Worm (Caenorhabditis elegans): ENCODE measurements around the gene ivns-1.

Gene ivns-1

ce11 chrX:12633862-12634404 lies at the start of gene ivns-1:
Gene ivns-1 (minus strand): TSS chrX:12634354.
- TF ChIP-seq ceh-40 (GFP tag; IDR thresholded peaks at IDR 0.05) (no peak), nhr-80 (tag; optimal IDR thresholded peaks at IDR 0.05) (peak; percentile 66), F39B2.1 (GFP tag; IDR thresholded peaks at IDR 0.05) (no peak), dox-1 (GFP tag; IDR thresholded peaks at IDR 0.05) (0 out of 2 replicates have a peak, but pooled peaks have one; percentile 24), ceh-91 (GFP tag; IDR thresholded peaks at IDR 0.05) (no peak), lin-35 (GFP tag; optimal IDR thresholded peaks at IDR 0.05) (no peak)

- no peak for TF ChIP-seq tlf-1 (GFP tag; optimal IDR thresholded peaks at IDR 0.05)
- TF ChIP-seq Y53G8AR.9 (GFP tag; conservative IDR thresholded peaks at IDR 0.05): no peak
- TF ChIP-seq rcor-1 (GFP tag; IDR thresholded peaks at IDR 0.05): no peak
- TF ChIP-seq attf-3 (GFP tag; conservative IDR thresholded peaks at IDR 0.05): no peak
- no peak for TF ChIP-seq lin-35 (GFP tag; optimal IDR thresholded peaks at IDR 0.05)
- no peak for TF ChIP-seq Y56A3A.18 (GFP tag; IDR thresholded peaks at IDR 0.05)
- no peak for TF ChIP-seq ceh-27 (GFP tag; optimal IDR thresholded peaks at IDR 0.05)
- TF ChIP-seq madf-6 (GFP tag; IDR thresholded peaks at IDR 0.05): no peak
- TF ChIP-seq ztf-3 (GFP tag; optimal IDR thresholded peaks at IDR 0.05): no peak
- TF ChIP-seq nfyb-1 (GFP tag; IDR thresholded peaks at IDR 0.05): no peak
- TF ChIP-seq attf-5 (GFP tag; optimal IDR thresholded peaks at IDR 0.05): no peak
- TF ChIP-seq ceh-100 (GFP tag; IDR thresholded peaks at IDR 0.05): no peak
- no peak for TF ChIP-seq dpff-1 (tag; optimal IDR thresholded peaks at IDR 0.05)
- no peak for TF ChIP-seq B0035.1 (tag; optimal IDR thresholded peaks at IDR 0.05)
- TF ChIP-seq efl-1 (GFP tag; optimal IDR thresholded peaks at IDR 0.05): no peak
- TF ChIP-seq aptf-2 (GFP tag; conservative IDR thresholded peaks at IDR 0.05): no peak
- no peak for TF ChIP-seq ztf-6 (GFP tag; IDR thresholded peaks at IDR 0.05)
- TF ChIP-seq lsl-1 (GFP tag; optimal IDR thresholded peaks at IDR 0.05): no peak
Measured at ce11 chrX:12679603-12680002, 45.4 kb upstream of the ivns-1 start.

- TF ChIP-seq ekl-4 (GFP tag; IDR thresholded peaks at IDR 0.05) (no peak), ccch-3 (GFP tag; optimal IDR thresholded peaks at IDR 0.05) (no peak), zfh-2 (GFP tag; conservative IDR thresholded peaks at IDR 0.05) (no peak), ceh-40 (GFP tag; IDR thresholded peaks at IDR 0.05) (no peak), unc-62 (GFP tag; optimal IDR thresholded peaks at IDR 0.05) (no peak), unc-130 (GFP tag; optimal IDR thresholded peaks at IDR 0.05) (no peak), dpl-1 (GFP tag; optimal IDR thresholded peaks at IDR 0.05) (no peak), aptf-2 (GFP tag; conservative IDR thresholded peaks at IDR 0.05) (no peak), chd-7 (tag; optimal IDR thresholded peaks at IDR 0.05) (no peak), Y53G8AR.9 (GFP tag; conservative IDR thresholded peaks at IDR 0.05) (no peak)
Measured at ce11 chrX:12678532-12678931, 44.4 kb upstream of the ivns-1 start, which contains the start of gene adt-1. Gene adt-1 (plus strand): TSS chrX:12678832.

- TF ChIP-seq F33H1.4 (GFP tag; IDR thresholded peaks at IDR 0.05) (no peak), ztf-25 (GFP tag; IDR thresholded peaks at IDR 0.05) (no peak)
Measured at ce11 chrX:12677113-12677512, 43.0 kb upstream of the ivns-1 start.

- peak in 1 of 2 experiments; percentile 5 for TF ChIP-seq let-607 (tag; optimal IDR thresholded peaks at IDR 0.05)
- TF ChIP-seq F39B2.1 (GFP tag; IDR thresholded peaks at IDR 0.05): no peak
- no peak for TF ChIP-seq K12H6.12 (tag; optimal IDR thresholded peaks at IDR 0.05)
- peak; percentile 22 for TF ChIP-seq nhr-80 (tag; optimal IDR thresholded peaks at IDR 0.05)
- TF ChIP-seq attf-5 (GFP tag; optimal IDR thresholded peaks at IDR 0.05): no peak
- TF ChIP-seq hsf-1 (GFP tag; IDR thresholded peaks at IDR 0.05): 0 out of 2 replicates have a peak, but pooled peaks have one; percentile 28
Measured at ce11 chrX:12671638-12672290, 37.6 kb upstream of the ivns-1 start.
